Worm (Caenorhabditis elegans): ENCODE results near the gene Y43B11AL.1.

DNA sequence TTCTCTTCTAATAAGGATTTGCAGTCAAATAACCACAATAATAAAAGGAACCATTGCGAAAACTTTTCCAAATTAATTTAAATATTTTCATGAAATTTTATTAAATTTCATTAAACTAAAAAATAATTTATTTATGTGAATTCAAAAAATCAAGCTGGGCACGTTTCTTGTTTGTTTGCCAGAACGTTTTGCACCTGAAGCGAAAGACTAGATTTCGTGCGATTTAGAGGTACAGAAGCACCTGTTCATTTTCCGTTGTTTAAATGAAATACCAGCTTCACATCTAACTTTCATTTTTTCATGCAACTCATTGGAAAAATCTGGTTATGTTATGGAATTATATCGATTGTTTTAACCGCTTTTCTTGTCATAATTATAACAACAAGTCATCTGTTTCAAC, 7.0 kb downstream of the Y43B11AL.1 start, which contains the start of gene srg-48:
- TF ChIP-seq efl-1 (optimal IDR thresholded peaks at IDR 0.05) (no peak), efl-1 (GFP tag; optimal IDR thresholded peaks at IDR 0.05 in 1 of 2) (no peak), elt-3 (tag; optimal IDR thresholded peaks at IDR 0.05) (no peak), mdl-1 (tag; optimal IDR thresholded peaks at IDR 0.05) (no peak), fkh-10 (GFP tag; optimal IDR thresholded peaks at IDR 0.05) (no peak), hlh-17 (GFP tag; optimal IDR thresholded peaks at IDR 0.05; ENCODE audit: borderline replicate concordance) (no peak), zag-1 (tag; optimal IDR thresholded peaks at IDR 0.05) (no peak), nhr-76 (tag; optimal IDR thresholded peaks at IDR 0.05) (no peak), lin-35 (GFP tag; optimal IDR thresholded peaks at IDR 0.05) (no peak), pag-3 (tag; optimal IDR thresholded peaks at IDR 0.05; ENCODE audit: borderline replicate concordance, insufficient read depth) (no peak)

All from whole organism, L1 larva.